Worm (Caenorhabditis elegans) whole organism, young adult: ENCODE measurements around the gene exos-4.1.

ENCODE experiments used
- F22D6.2 ChIP-seq: sonication (generic microtip); optimal IDR thresholded peaks from 2 replicates; lab custom pipeline; 2016; ENCODE audit warnings: mild to moderate bottlenecking, missing genetic modification characterization, missing compliant biosample characterization
- K11D2.4 ChIP-seq: fragments of 200-800 bp; sonication (Bioruptor generic); IDR thresholded peaks from 2 replicates; pipeline ENCODE4 v1.3.6; 2022; ENCODE audit warnings: missing genetic modification reagents, missing genetic modification characterization, missing compliant biosample characterization
- cebp-2 ChIP-seq: fragments of 200-800 bp; sonication (Bioruptor generic); IDR thresholded peaks from 2 replicates; pipeline ENCODE4 v1.3.6; 2022; ENCODE audit warnings: missing genetic modification characterization, missing compliant biosample characterization
- dpl-1 ChIP-seq: fragments of 150-350 bp; optimal IDR thresholded peaks from 2 replicates; lab custom pipeline; 2014; ENCODE audit warnings: missing biosample characterization, missing genetic modification reagents, missing genetic modification characterization
- efl-1 ChIP-seq: fragments of 150-350 bp; optimal IDR thresholded peaks from 2 replicates; lab custom pipeline; 2014; ENCODE audit warnings: missing biosample characterization, missing genetic modification reagents, missing genetic modification characterization
- madf-10 ChIP-seq: sonication (generic microtip); optimal IDR thresholded peaks from 2 replicates; lab custom pipeline; 2016; ENCODE audit warnings: mild to moderate bottlenecking, missing genetic modification characterization, missing compliant biosample characterization
- madf-3 ChIP-seq: fragments of 200-800 bp; sonication (Bioruptor generic); IDR thresholded peaks from 2 replicates; pipeline ENCODE4 v1.3.6; 2022; ENCODE audit warnings: missing genetic modification reagents, missing genetic modification characterization, missing compliant biosample characterization
- madf-6 ChIP-seq: fragments of 200-800 bp; sonication (Bioruptor generic); IDR thresholded peaks from 2 replicates; pipeline ENCODE4 v1.3.6; 2022; ENCODE audit warnings: missing genetic modification reagents, missing genetic modification characterization, missing compliant biosample characterization
- nhr-120 ChIP-seq: fragments of 200-800 bp; sonication (Bioruptor generic); IDR thresholded peaks from 2 replicates; pipeline ENCODE4 v1.3.6; 2022; ENCODE audit warnings: missing genetic modification characterization, missing compliant biosample characterization
- nhr-179 ChIP-seq: sonication (generic microtip); optimal IDR thresholded peaks from 2 replicates; lab custom pipeline; 2016; ENCODE audit warnings: mild to moderate bottlenecking, missing genetic modification characterization, missing compliant biosample characterization
- snpc-4 ChIP-seq, 5 experiments: fragments of 150-350 bp in 1 of 5; sonication (generic microtip) in 4 of 5; optimal IDR thresholded peaks; 2 replicates each; lab custom pipeline; 2014 to 2018; ENCODE audit warnings: missing genetic modification characterization in 5 of 5, missing biosample characterization in 3 of 5, antibody characterized with exemption in 2 of 5, mild to moderate bottlenecking in 2 of 5, missing compliant biosample characterization in 2 of 5, missing genotype in 2 of 5, moderate library complexity in 2 of 5, missing genetic modification reagents in 1 of 5
- zim-3 ChIP-seq: sonication (generic microtip); optimal IDR thresholded peaks from 2 replicates; lab custom pipeline; 2017; ENCODE audit warnings: mild to moderate bottlenecking, missing genetic modification characterization, moderate library complexity, missing compliant biosample characterization

- no peak for TF ChIP-seq nhr-179
- no peak for TF ChIP-seq madf-3 (GFP tag; lab: Robert Waterston, UW)
- no peak for TF ChIP-seq efl-1
- TF ChIP-seq nhr-120 (GFP tag; lab: Robert Waterston, UW), result no peak
- TF ChIP-seq dpl-1 (GFP tag; lab: Kevin White, UChicago), result no peak
- no peak for TF ChIP-seq madf-10 (tag; lab: Kevin White, UChicago)
- no peak for TF ChIP-seq madf-6 (GFP tag; lab: Robert Waterston, UW)
- TF ChIP-seq K11D2.4 (GFP tag; lab: Robert Waterston, UW), result no peak
- TF ChIP-seq snpc-4 (GFP tag; optimal IDR thresholded peaks at IDR 0.05; lab: Kevin White, UChicago), result no peak
- no peak for TF ChIP-seq snpc-4 (tag; optimal IDR thresholded peaks at IDR 0.05; lab: Kevin White, UChicago)
- TF ChIP-seq cebp-2 (GFP tag; lab: Robert Waterston, UW), result no peak
- no peak for TF ChIP-seq F22D6.2
- no peak for TF ChIP-seq zim-3 (tag; lab: Kevin White, UChicago)
Observed at ce11 chrIV:13070142-13070541, 28.7 kb upstream of the exos-4.1 start, which contains the start of gene scl-7.
